Worm (Caenorhabditis elegans): Measurements from ENCODE around the gene C07E3.3.
A peak's percentile ranks its signal among the peaks of the same experiment; 100 is the strongest.

The C07E3.3 gene

ce11 chrII:10367202-10367601 is 9.9 kb upstream of the C07E3.3 start, which contains the start of gene ceh-57:
Gene ceh-57 (minus strand): TSS chrII:10367296.
- TF ChIP-seq egl-27 (tag; optimal IDR thresholded peaks at IDR 0.05) (no peak), ama-1 (optimal IDR thresholded peaks at IDR 0.05) (no peak), ceh-62 (tag; optimal IDR thresholded peaks at IDR 0.05) (no peak), fkh-10 (GFP tag; optimal IDR thresholded peaks at IDR 0.05) (no peak), snpc-1.2 (GFP tag; IDR thresholded peaks at IDR 0.05) (no peak), R02D3.7 (tag; optimal IDR thresholded peaks at IDR 0.05) (no peak), nhr-42 (GFP tag; IDR thresholded peaks at IDR 0.05) (no peak), T20F7.1 (GFP tag; optimal IDR thresholded peaks at IDR 0.05) (no peak), attf-4 (tag; optimal IDR thresholded peaks at IDR 0.05) (no peak), nhr-11 (tag; optimal IDR thresholded peaks at IDR 0.05) (no peak), ctbp-1 (GFP tag; IDR thresholded peaks at IDR 0.05) (no peak), duxl-1 (tag; optimal IDR thresholded peaks at IDR 0.05; ENCODE audit: poor library complexity) (no peak), daf-19 (GFP tag; conservative IDR thresholded peaks at IDR 0.05) (no peak), ces-1 (GFP tag; optimal IDR thresholded peaks at IDR 0.05) (no peak), dmd-6 (GFP tag; IDR thresholded peaks at IDR 0.05) (no peak), nhr-77 (tag; optimal IDR thresholded peaks at IDR 0.05) (no peak)

DNA sequence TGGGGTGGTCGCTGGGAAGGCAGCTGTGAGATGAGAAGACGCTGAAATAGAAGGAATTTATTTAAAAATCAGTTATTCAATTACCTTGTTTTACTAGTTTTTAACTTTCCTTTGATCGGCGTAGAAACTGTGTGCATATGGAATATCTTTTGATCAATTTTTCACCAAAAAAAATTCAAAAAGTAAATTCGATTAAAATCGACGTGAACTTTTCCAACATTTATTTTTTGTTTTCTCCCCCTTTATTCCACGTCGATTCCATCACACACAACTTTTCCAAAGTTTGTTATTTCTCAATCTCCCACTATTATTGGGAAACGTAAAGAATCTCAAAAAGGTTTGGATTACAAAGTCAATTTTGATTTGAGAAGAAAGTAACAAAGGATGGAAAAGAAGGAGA is 3.2 kb upstream of the C07E3.3 start, which contains the start of gene C07E3.4:
TSS of gene C07E3.4 (plus strand) at position 301 of the 400 bp plus-strand sequence.
- TF ChIP-seq attf-4 (tag; optimal IDR thresholded peaks at IDR 0.05) (no peak), dmd-8 (GFP tag; IDR thresholded peaks at IDR 0.05) (no peak), ztf-11 (tag; optimal IDR thresholded peaks at IDR 0.05) (no peak), ZK546.5 (tag; optimal IDR thresholded peaks at IDR 0.05) (no peak), egl-27 (tag; optimal IDR thresholded peaks at IDR 0.05) (no peak), unc-62 (GFP tag; optimal IDR thresholded peaks at IDR 0.05 in 1 of 2) (peak in 1 of 2 experiments; percentile 35), unc-62 (tag; optimal IDR thresholded peaks at IDR 0.05) (no peak), hif-1 (tag; optimal IDR thresholded peaks at IDR 0.05) (no peak), aha-1 (tag) (peak; percentile 27), T26A8.4 (GFP tag; IDR thresholded peaks at IDR 0.05) (no peak), F37D6.2 (tag; optimal IDR thresholded peaks at IDR 0.05) (no peak), F10B5.3 (tag; optimal IDR thresholded peaks at IDR 0.05) (no peak)

- TF ChIP-seq tra-1 (GFP tag; IDR thresholded peaks at IDR 0.05) (no peak), zag-1 (tag; optimal IDR thresholded peaks at IDR 0.05) (no peak), mxl-2 (GFP tag; conservative IDR thresholded peaks at IDR 0.05) (no peak)
These were observed 5.4 kb downstream of the C07E3.3 start, which contains the start of gene C07E3.8 for ce11 chrII:10351963-10352362. Gene C07E3.8 (plus strand): TSS chrII:10352263.

ce11 chrII:10350487-10350886 is 6.8 kb downstream of the C07E3.3 start, which contains the start of gene C07E3.9:
Gene C07E3.9 (plus strand): TSS chrII:10350756.
- peak; percentile 91 for TF ChIP-seq dpl-1 (GFP tag; optimal IDR thresholded peaks at IDR 0.05)
- no peak for TF ChIP-seq egl-27 (tag; optimal IDR thresholded peaks at IDR 0.05)
- peak; percentile 94 for TF ChIP-seq T20F7.1 (GFP tag; optimal IDR thresholded peaks at IDR 0.05)
- peak; percentile 91 for TF ChIP-seq aha-1 (tag)
- peak; percentile 65; the same call in 1 of the 2 replicates for TF ChIP-seq Y48G9A.11 (GFP tag; IDR thresholded peaks at IDR 0.05)
- peak; percentile 19 for TF ChIP-seq mes-2 (tag; optimal IDR thresholded peaks at IDR 0.05; ENCODE audit: poor library complexity, severe bottlenecking)

DNA sequence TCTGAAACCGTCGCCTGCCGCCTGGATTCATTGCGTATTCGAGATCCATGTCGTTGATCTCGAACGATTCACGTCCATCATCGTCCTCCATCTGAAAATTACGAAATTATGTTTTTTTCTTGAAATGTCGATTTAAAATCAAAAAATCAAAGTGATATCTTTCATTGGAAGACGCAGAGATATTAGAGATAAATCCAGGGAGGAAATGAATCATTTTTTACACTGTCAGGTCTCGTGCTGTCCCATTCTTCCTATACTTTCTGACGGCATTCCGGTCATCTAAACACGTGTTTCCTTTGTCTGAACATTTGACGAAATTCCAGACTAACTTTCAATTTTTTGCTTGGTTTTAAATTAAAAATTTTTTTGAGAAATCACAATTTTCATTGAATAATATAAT is 7.4 kb downstream of the C07E3.3 start, which contains the start of gene stip-1:
TSS of gene stip-1 (minus strand) at position 98 of the 400 bp plus-strand sequence.
- no peak for TF ChIP-seq hlh-11 (tag; optimal IDR thresholded peaks at IDR 0.05)
- TF ChIP-seq mxl-3 (GFP tag; optimal IDR thresholded peaks at IDR 0.05) = peak; percentile 25

All from whole organism, L4 larva.